Fruit fly (Drosophila melanogaster) whole organism, adult: ENCODE results near the gene CG11369.

Source experiments
- CG11617 ChIP-seq: fragments of 200-800 bp; sonication (Bioruptor generic); optimal IDR thresholded peaks from 2 replicates; lab custom pipeline; 2017; ENCODE audit warnings: mild to moderate bottlenecking, missing biosample characterization, missing genetic modification reagents, missing genetic modification characterization
- CG7045 ChIP-seq: fragments of 200-800 bp; sonication (Bioruptor generic); optimal IDR thresholded peaks from 2 replicates; lab custom pipeline; 2017; ENCODE audit warnings: missing biosample characterization, mild to moderate bottlenecking, missing genetic modification characterization
- tj ChIP-seq: fragments of 200-800 bp; sonication (Bioruptor generic); optimal IDR thresholded peaks from 3 replicates; lab custom pipeline; 2017; ENCODE audit warnings: missing biosample characterization, mild to moderate bottlenecking, missing genetic modification characterization, moderate library complexity

DNA sequence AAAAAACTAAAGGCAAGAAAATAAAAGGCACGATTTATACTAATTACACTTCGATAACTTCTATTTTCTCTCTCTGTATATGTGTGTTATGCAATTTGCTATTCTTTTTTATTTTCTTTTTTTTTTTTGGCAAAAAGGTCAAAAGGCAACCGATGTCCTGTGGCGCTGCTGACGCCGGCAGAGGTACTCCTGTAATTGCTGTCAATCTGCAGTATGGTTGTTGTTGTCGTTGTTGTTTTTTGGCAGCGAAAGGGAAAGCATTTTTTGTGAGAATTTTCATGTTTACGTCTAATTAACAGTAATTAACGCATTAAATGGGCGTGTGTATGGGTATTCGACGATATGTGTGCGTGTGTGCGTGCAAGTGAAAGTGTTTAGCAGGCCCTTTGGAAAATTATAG is 29.6 kb downstream of the CG11369 start:
- no peak for TF ChIP-seq tj (GFP tag; lab: Kevin White, UChicago)
- TF ChIP-seq CG7045 (GFP tag; lab: Kevin White, UChicago), result no peak
- TF ChIP-seq CG11617 (GFP tag; lab: Kevin White, UChicago), result no peak
